Fruit fly (Drosophila melanogaster): ENCODE data around the gene AP-2sigma.

DNA sequence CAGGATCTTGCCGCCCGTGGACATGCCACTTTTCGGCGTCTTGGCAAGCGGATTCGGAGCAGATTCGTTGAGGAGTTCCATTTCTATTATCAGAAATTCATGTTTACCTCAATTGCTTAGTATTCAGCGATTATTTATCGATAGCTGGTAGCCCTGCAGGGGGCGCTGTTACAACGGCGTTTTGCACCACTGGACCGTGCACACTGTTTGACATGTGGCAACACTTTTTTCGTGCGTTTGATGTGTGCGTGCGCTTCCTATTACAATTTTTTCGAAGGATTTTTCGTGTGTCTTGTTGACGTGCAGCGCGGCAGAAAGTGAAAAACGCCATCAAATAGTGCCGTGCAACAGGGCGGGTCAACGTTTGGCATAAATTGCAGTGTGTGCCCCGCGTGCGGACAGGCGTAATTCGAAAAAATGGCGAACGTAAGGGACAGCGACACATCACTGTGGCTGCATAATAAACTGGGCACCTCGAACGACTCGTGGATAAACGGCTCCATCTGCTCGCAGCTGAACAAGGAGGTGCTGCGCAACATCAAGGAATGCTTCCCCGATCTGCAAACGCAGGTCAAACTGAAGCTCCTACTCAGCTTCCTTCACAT is 46.3 kb downstream of the AP-2sigma start, which contains the start of the genes CG3337 and Nelf-A:
- TF ChIP-seq eve (GFP tag; optimal IDR thresholded peaks at IDR 0.05) = no peak
- TF ChIP-seq gro (GFP tag; optimal IDR thresholded peaks at IDR 0.05) = peak; percentile 89
- peak; percentile 80 for TF ChIP-seq inv (GFP tag; IDR thresholded peaks at IDR 0.05; ENCODE audit: partially characterized antibody)
- peak; percentile 88 for TF ChIP-seq sob (GFP tag; IDR thresholded peaks at IDR 0.05)
- TF ChIP-seq unpg (GFP tag; optimal IDR thresholded peaks at IDR 0.05) = peak; percentile 18
- no peak for TF ChIP-seq lola (GFP tag; optimal IDR thresholded peaks at IDR 0.05)
- TF ChIP-seq ems (GFP tag; optimal IDR thresholded peaks at IDR 0.05) = peak; percentile 64
- TF ChIP-seq Bdp1 (GFP tag; optimal IDR thresholded peaks at IDR 0.05) = peak; percentile 74
- TF ChIP-seq wdn (GFP tag; IDR thresholded peaks at IDR 0.05) = no peak
- TF ChIP-seq CG8089 (GFP tag; optimal IDR thresholded peaks at IDR 0.05) = peak; percentile 75
- peak; percentile 77; the same call in 2 of the 3 replicates for TF ChIP-seq CG2199 (GFP tag; IDR thresholded peaks at IDR 0.05)
- TF ChIP-seq CG11560 (tag; IDR thresholded peaks at IDR 0.05) = peak; percentile 68; the same call in 2 of the 3 replicates
- TF ChIP-seq ftz-f1 (GFP tag; optimal IDR thresholded peaks at IDR 0.05) = peak; percentile 60
